Worm (Caenorhabditis elegans): ENCODE measurements around the gene daf-12.

daf-12 gene

DNA sequence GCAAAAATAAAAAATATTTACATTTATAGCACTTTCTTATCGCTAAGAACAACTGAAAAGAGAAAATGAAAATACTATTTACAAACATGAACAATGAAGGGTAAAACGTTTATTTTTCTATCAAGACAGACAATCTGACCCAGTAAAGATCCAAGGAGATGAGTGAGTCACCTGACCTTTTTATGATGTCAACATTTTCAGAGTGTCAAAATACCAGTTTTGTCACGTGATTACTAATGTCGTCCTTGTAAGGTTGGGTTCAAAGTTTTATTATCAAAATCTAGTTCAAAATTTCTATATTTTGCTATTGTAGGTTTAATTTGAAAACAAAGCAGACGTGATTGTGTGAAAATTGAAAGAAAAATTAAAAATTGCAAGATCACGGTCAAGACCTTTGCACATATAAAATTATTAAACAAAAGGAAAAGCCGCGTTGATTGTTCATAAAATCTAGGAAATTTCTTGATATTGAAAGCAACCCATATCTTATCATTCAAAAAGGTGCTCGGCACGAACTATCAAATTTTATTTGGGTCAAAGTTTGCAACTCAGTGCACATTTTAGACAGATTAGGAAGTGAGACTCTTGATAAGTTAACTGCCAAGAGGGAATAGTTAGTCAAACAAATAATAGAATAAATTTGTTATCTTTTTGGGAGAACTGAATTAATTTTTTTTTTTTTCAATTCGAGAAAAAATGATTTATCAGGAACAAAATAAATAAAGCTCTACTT, 5.5 kb upstream of the daf-12 start:
- TF ChIP-seq repo-1 (tag; optimal IDR thresholded peaks at IDR 0.05): no peak
- no peak for TF ChIP-seq dpff-1 (tag; optimal IDR thresholded peaks at IDR 0.05)
- peak; percentile 57 for TF ChIP-seq nhr-80 (tag; optimal IDR thresholded peaks at IDR 0.05)

DNA sequence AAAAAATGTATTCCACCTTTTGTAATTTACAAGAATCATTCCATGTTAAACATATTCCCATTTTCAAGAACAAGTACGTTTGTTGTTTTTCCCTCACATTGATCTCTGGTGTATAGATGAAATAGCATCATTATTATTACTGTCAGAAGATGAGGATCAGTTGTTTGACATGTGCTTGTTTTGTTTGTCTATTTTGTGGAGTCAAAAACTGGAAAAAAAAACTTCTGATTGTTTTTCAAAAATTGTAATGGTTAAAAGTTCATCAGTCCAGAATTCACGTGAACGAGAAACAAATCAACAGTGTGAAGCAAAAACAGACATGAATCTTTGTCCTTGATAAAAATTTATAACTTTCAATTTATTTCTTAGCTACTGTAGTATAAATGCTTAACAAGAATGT, 4.8 kb upstream of the daf-12 start:
- no peak for TF ChIP-seq mxl-1 (tag; optimal IDR thresholded peaks at IDR 0.05)
- TF ChIP-seq attf-6 (GFP tag; IDR thresholded peaks at IDR 0.05): no peak
- TF ChIP-seq nfya-1 (tag; optimal IDR thresholded peaks at IDR 0.05; ENCODE audit: borderline replicate concordance, insufficient read depth): no peak
- TF ChIP-seq ztf-26 (tag; optimal IDR thresholded peaks at IDR 0.05): no peak
- TF ChIP-seq lin-54 (GFP tag; optimal IDR thresholded peaks at IDR 0.05): no peak
- no peak for TF ChIP-seq ama-1 (optimal IDR thresholded peaks at IDR 0.05)
- TF ChIP-seq ama-1 (GFP tag; optimal IDR thresholded peaks at IDR 0.05): no peak
- TF ChIP-seq aptf-2 (GFP tag; conservative IDR thresholded peaks at IDR 0.05): no peak
- no peak for TF ChIP-seq let-526 (GFP tag; IDR thresholded peaks at IDR 0.05)
- no peak for TF ChIP-seq madf-3 (GFP tag; IDR thresholded peaks at IDR 0.05)
- no peak for TF ChIP-seq F37B4.10 (GFP tag; IDR thresholded peaks at IDR 0.05)
- no peak for TF ChIP-seq tbx-9 (tag; optimal IDR thresholded peaks at IDR 0.05; ENCODE audit: borderline replicate concordance)
- TF ChIP-seq hmg-1.2 (GFP tag; IDR thresholded peaks at IDR 0.05): no peak
- TF ChIP-seq cebp-2 (GFP tag; IDR thresholded peaks at IDR 0.05): no peak
- TF ChIP-seq lin-26 (GFP tag; IDR thresholded peaks at IDR 0.05): no peak
- TF ChIP-seq madf-8 (GFP tag; conservative IDR thresholded peaks at IDR 0.05): no peak
- TF ChIP-seq madf-6 (GFP tag; IDR thresholded peaks at IDR 0.05): no peak
- TF ChIP-seq efl-1 (GFP tag; optimal IDR thresholded peaks at IDR 0.05): no peak
- no peak for TF ChIP-seq F55B11.4 (tag; optimal IDR thresholded peaks at IDR 0.05; ENCODE audit: borderline replicate concordance, insufficient read depth)
- no peak for TF ChIP-seq F57A8.1 (GFP tag; optimal IDR thresholded peaks at IDR 0.05)

DNA sequence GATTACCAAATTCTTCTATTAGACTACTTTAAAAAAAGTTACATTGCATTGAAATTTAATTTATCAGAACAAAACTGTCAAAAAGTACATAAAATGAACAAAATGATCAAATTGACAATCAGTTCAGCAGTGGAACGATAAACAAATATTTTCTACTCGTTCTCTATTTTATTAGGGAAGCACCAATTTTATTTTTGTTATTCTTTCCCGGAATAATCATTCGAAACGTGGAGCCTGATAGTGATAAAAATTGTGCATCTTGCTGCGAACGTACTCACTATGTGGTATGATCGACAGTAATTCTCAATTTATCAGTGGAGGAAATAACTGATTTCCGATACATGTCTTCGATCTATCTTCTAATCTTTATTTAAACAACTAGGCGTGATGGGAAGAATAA, 3.8 kb upstream of the daf-12 start:
- peak; percentile 4 for TF ChIP-seq nhr-80 (tag; optimal IDR thresholded peaks at IDR 0.05)
- no peak for TF ChIP-seq F39B2.1 (GFP tag; IDR thresholded peaks at IDR 0.05)

DNA sequence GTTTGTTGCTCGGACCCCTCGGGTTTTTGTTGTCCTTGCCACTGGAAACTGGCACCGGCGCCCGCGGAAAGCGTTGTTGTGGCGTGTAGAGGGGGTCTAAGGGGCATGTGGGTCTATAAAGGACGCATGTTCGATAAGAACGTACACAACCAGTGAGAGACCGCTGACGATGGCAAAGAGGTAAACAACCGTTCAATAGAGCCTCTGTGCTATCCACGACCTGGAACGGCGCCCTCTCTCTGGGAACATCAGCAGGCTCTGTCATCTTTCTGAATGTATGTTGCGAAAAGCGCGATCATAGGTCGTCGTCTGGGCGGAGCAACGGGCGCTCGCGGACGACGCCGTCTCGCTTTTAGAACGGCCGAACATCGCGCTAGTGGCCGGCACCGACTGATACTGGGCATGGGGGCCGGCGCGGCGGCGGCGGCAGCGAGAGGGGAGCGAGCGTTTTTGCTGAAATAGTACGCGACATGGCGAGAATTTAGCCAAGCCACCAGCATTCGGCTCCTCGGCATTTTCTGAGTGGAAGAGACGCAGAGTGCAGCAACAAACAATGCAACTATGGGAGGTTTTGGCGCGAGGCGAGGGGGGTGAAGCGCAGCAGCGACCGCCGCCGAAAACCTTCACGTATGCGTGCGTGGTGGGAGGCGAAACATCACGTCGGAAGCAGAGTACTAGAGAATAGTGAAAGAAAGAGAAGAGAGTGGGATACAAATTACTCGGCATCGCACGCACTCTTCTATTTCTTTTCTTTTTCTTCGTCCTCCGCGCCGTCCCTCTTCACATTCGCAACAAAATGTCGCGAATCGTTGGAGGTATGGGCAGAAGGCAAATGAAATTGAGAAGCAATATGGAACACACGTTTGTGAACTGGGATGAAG, 1.6 kb downstream of the daf-12 start:
- TF ChIP-seq madf-8 (GFP tag; conservative IDR thresholded peaks at IDR 0.05): no peak
- TF ChIP-seq lin-26 (GFP tag; IDR thresholded peaks at IDR 0.05): no peak
- no peak for TF ChIP-seq nhr-179 (tag; optimal IDR thresholded peaks at IDR 0.05)
- TF ChIP-seq F49E8.2 (tag; optimal IDR thresholded peaks at IDR 0.05; ENCODE audit: insufficient read depth): no peak
- no peak for TF ChIP-seq F52B5.7 (tag; optimal IDR thresholded peaks at IDR 0.05)
- TF ChIP-seq ceh-27 (GFP tag; optimal IDR thresholded peaks at IDR 0.05): peak; percentile 78
- peak; percentile 27 for TF ChIP-seq nhr-90 (tag; optimal IDR thresholded peaks at IDR 0.05)
- no peak for TF ChIP-seq hmg-20 (GFP tag; IDR thresholded peaks at IDR 0.05)
- TF ChIP-seq F57C9.4 (tag; optimal IDR thresholded peaks at IDR 0.05): no peak
- no peak for TF ChIP-seq ztf-3 (GFP tag; optimal IDR thresholded peaks at IDR 0.05)
- TF ChIP-seq F10E7.11 (tag; optimal IDR thresholded peaks at IDR 0.05): no peak
- TF ChIP-seq atf-7 (tag; optimal IDR thresholded peaks at IDR 0.05): peak; percentile 66
- TF ChIP-seq Y56A3A.18 (GFP tag; IDR thresholded peaks at IDR 0.05): no peak
- TF ChIP-seq ZK185.1 (tag; optimal IDR thresholded peaks at IDR 0.05; ENCODE audit: poor library complexity, severe bottlenecking): no peak
- no peak for TF ChIP-seq hlh-26 (GFP tag; conservative IDR thresholded peaks at IDR 0.05)
- peak; percentile 97 for TF ChIP-seq nhr-80 (tag; optimal IDR thresholded peaks at IDR 0.05)
- TF ChIP-seq him-1 (tag; optimal IDR thresholded peaks at IDR 0.05): no peak
- TF ChIP-seq madf-3 (GFP tag; IDR thresholded peaks at IDR 0.05): no peak
- 0 out of 2 replicates have a peak, but pooled peaks have one; percentile 13 for TF ChIP-seq lir-1 (GFP tag; conservative IDR thresholded peaks at IDR 0.05)
- TF ChIP-seq lsy-27 (tag; optimal IDR thresholded peaks at IDR 0.05; ENCODE audit: borderline replicate concordance, insufficient read depth): no peak
- TF ChIP-seq F33H1.4 (GFP tag; IDR thresholded peaks at IDR 0.05): no peak
- TF ChIP-seq pha-4 (tag; optimal IDR thresholded peaks at IDR 0.05): no peak
